Worm (Caenorhabditis elegans): ENCODE results near the gene C25F9.6.

DNA sequence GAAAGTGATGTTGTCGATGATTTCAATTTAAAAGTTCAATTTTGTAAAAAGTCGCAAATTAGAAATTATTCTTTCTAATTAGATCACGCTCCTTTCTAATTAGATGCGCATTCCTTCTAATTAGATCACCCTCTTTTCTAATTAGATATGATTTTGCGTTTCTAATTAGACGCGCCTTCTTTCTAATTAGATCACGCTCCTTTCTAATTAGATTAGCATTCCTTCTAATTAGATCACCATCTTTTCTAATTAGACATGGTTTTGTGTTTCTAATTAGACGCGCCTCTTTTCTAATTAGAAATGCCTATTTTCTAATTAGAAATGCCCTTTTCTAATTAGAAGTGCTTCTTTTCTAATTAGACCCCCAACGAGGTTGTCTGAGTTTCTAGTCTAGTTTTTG lies 48.4 kb downstream of the C25F9.6 start:
- no peak for TF ChIP-seq ama-1 (optimal IDR thresholded peaks at IDR 0.05)
- TF ChIP-seq sea-1 (GFP tag; conservative IDR thresholded peaks at IDR 0.05) = no peak
- TF ChIP-seq F13C5.2 (tag; optimal IDR thresholded peaks at IDR 0.05) = no peak
- TF ChIP-seq flt-1 (GFP tag; IDR thresholded peaks at IDR 0.05) = no peak
